Fruit fly (Drosophila melanogaster) whole organism, prepupa: Measurements from ENCODE around the gene Cyt-c1L.

Source experiments
- CG10669 ChIP-seq: fragments of 200-800 bp; sonication (Bioruptor generic); optimal IDR thresholded peaks from 3 replicates; lab custom pipeline; 2018; ENCODE audit warnings: missing biosample characterization, mild to moderate bottlenecking, missing genetic modification characterization, moderate library complexity
- CG6854 ChIP-seq: fragments of 200-800 bp; sonication (Bioruptor generic); optimal IDR thresholded peaks from 2 replicates; lab custom pipeline; 2017; ENCODE audit warnings: missing biosample characterization, mild to moderate bottlenecking, missing genetic modification characterization
- Smox ChIP-seq: fragments of 200-800 bp; sonication (Bioruptor generic); optimal IDR thresholded peaks from 3 replicates; lab custom pipeline; 2016; ENCODE audit warnings: missing biosample characterization, missing genetic modification characterization
- Sox102F ChIP-seq: fragments of 200-800 bp; sonication (Bioruptor generic); optimal IDR thresholded peaks from 2 replicates; lab custom pipeline; 2016; ENCODE audit warnings: missing biosample characterization, mild to moderate bottlenecking, missing genetic modification characterization
- lz ChIP-seq: fragments of 200-800 bp; sonication (Bioruptor generic); optimal IDR thresholded peaks from 3 replicates; lab custom pipeline; 2016; ENCODE audit warnings: missing biosample characterization, missing genetic modification characterization
- pdm3 ChIP-seq: fragments of 200-800 bp; sonication (Bioruptor generic); optimal IDR thresholded peaks from 3 replicates; lab custom pipeline; 2016; ENCODE audit warnings: missing biosample characterization, missing genetic modification characterization
- topi ChIP-seq: fragments of 200-800 bp; sonication (Bioruptor generic); optimal IDR thresholded peaks from 3 replicates; lab custom pipeline; 2016; ENCODE audit warnings: missing biosample characterization, missing genetic modification characterization

- no peak for TF ChIP-seq Smox
- TF ChIP-seq Sox102F: no peak
- TF ChIP-seq pdm3 (GFP tag; lab: Kevin White, UChicago): no peak
- no peak for TF ChIP-seq lz (GFP tag; lab: Kevin White, UChicago)
- TF ChIP-seq CG10669 (GFP tag; lab: Kevin White, UChicago): no peak
- no peak for TF ChIP-seq CG6854 (GFP tag; lab: Kevin White, UChicago)
- no peak for TF ChIP-seq topi (GFP tag; lab: Kevin White, UChicago)
Observed at dm6 chr3R:29211702-29212101, 7.8 kb upstream of the Cyt-c1L start.
